Fruit fly (Drosophila melanogaster) whole organism: ENCODE data around the gene CG13377.
A peak's percentile ranks its signal among the peaks of the same experiment; 100 is the strongest.

Experiments
- CG8478 ChIP-seq: fragments of >200 bp; optimal IDR thresholded peaks from 2 replicates; lab custom pipeline; 2018; ENCODE audit warnings: inconsistent platforms
- Dll ChIP-seq: fragments of >200 bp; optimal IDR thresholded peaks from 2 replicates; lab custom pipeline; 2017
- EcR ChIP-seq, 2 experiments: fragments of >200 bp; optimal IDR thresholded peaks; 2 replicates each; lab custom pipeline; 2017; ENCODE audit warnings: missing biosample characterization in 2 of 2, missing genetic modification characterization in 2 of 2, missing genetic modification reagents in 2 of 2
- pan ChIP-seq: fragments of >200 bp; optimal IDR thresholded peaks from 2 replicates; lab custom pipeline; 2017
- psq ChIP-seq: fragments of >200 bp; optimal IDR thresholded peaks from 2 replicates; lab custom pipeline; 2017
- usp ChIP-seq: fragments of >200 bp; optimal IDR thresholded peaks from 2 replicates; lab custom pipeline; 2017; ENCODE audit warnings: missing biosample characterization, missing genetic modification characterization, mixed read lengths

Gene CG13377

DNA sequence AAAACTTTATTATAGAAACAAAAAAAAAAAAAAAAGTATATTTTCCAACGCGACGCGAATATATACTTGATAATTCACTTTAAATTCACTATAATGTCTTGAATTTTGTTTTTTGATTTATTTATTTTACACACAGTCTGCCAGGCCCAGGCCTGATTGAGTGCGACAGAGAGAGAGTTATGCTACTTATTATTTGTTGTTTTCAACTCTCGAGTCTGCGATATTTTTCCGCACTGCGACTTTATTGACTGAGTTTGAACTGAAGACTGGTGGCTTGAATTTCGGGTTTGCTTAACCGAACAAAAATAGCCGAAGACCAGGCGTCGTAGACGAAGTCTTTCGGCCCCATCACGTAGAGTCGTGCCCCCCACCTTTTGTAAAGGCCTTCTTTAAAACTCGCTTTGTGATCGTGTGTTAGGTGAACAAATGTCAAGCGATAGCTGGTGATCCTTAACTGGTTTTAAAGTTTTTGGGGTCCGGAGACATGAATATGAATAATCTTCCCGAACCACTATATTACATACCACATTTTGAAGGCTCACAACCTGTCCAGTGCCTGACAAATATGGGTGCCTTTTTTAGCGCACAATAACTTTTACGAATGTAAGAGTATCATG, at the start of gene CG13377:
CG13377 (minus strand) TSS at position 272 of the 617 bp plus-strand sequence.
- TF ChIP-seq EcR (GFP tag; optimal IDR thresholded peaks at IDR 0.05; lab: Kevin White, UChicago) (no peak), CG8478 (lab: Kevin White, UChicago) (no peak), pan (lab: Kevin White, UChicago) (no peak), Dll (lab: Kevin White, UChicago) (no peak), psq (lab: Kevin White, UChicago) (no peak), usp (GFP tag; lab: Kevin White, UChicago) (no peak)

- no peak for TF ChIP-seq CG8478 (lab: Kevin White, UChicago)
- TF ChIP-seq EcR (GFP tag; optimal IDR thresholded peaks at IDR 0.05; lab: Kevin White, UChicago), result no peak
- no peak for TF ChIP-seq pan (lab: Kevin White, UChicago)
- no peak for TF ChIP-seq Dll (lab: Kevin White, UChicago)
- no peak for TF ChIP-seq usp (GFP tag; lab: Kevin White, UChicago)
- no peak for TF ChIP-seq psq (lab: Kevin White, UChicago)
Measured at dm6 chrX:311328-311727, 47.5 kb upstream of the CG13377 start.

dm6 chrX:307384-307783, 43.6 kb upstream of the CG13377 start, which contains the start of gene CG12470:
CG12470 (plus strand) TSS chrX:307684.
- TF ChIP-seq EcR (GFP tag; optimal IDR thresholded peaks at IDR 0.05; lab: Kevin White, UChicago), result no peak
- no peak for TF ChIP-seq usp (GFP tag; lab: Kevin White, UChicago)
- no peak for TF ChIP-seq CG8478 (lab: Kevin White, UChicago)
- no peak for TF ChIP-seq Dll (lab: Kevin White, UChicago)
- no peak for TF ChIP-seq pan (lab: Kevin White, UChicago)
- TF ChIP-seq psq (lab: Kevin White, UChicago), result no peak

DNA sequence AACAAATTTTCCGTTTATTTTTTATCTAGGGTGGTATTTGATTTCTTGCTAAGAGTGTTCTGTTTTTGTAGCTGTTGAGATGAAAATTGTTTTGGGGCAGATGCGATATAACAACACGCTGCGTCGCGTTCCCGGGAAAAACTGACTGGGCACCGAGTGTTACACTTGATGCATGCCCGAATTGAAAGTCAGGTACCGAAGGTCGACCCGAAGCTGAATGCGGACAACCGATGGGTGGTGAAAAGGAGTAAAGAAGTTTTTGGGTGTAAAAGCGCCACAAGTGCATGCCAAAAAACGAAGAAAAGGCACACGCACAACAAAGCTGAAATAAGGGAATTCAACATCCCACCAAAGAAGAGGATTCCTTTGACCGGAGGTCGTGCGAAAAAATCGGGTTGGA, 31.0 kb upstream of the CG13377 start, which contains the start of gene CG13375:
CG13375 (minus strand) TSS at position 124 of the 400 bp plus-strand sequence.
- TF ChIP-seq Dll (lab: Kevin White, UChicago), result no peak
- TF ChIP-seq EcR (GFP tag; optimal IDR thresholded peaks at IDR 0.05; lab: Kevin White, UChicago), result no peak
- TF ChIP-seq pan (lab: Kevin White, UChicago), result no peak
- TF ChIP-seq CG8478 (lab: Kevin White, UChicago), result no peak
- TF ChIP-seq psq (lab: Kevin White, UChicago), result no peak
- no peak for TF ChIP-seq usp (GFP tag; lab: Kevin White, UChicago)

- TF ChIP-seq pan (lab: Kevin White, UChicago) (no peak), psq (lab: Kevin White, UChicago) (no peak), CG8478 (lab: Kevin White, UChicago) (no peak), EcR (GFP tag; optimal IDR thresholded peaks at IDR 0.05; lab: Kevin White, UChicago) (no peak)
Measured at dm6 chrX:293254-293653, 29.5 kb upstream of the CG13377 start.

DNA sequence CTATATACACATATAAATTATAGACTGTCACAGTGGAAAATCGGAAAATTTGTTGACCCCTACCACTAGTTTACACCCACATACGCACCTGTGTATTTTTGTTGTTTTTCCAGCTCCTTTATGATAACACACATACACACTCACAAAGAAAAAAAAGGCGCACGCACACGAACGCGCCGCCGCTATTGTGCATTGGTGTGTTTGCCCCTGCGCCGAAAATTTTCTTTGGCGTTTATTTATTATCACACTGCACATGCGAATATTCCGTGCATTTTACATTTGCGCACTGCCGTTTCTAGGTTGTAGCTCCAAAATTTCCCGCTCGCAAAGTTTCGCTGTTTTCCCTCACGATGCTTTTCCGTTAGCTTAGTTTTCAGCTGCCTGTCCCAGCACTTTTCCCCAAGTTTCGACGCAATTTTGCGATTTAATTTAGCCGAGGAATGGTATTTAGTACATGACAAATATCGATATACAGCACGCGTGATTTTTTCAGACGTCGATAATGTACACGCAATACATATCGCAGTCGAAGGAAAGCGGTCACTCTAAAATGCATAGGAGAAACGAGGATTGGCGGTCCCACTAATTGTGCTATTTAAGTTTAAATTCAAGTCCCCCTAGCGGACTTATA, 15.4 kb upstream of the CG13377 start, which contains the start of the genes CG3777 and ewg:
CG3777 (plus strand) TSS at position 607 of the 631 bp plus-strand sequence.
ewg (minus strand) TSS at position 622 of the 631 bp plus-strand sequence.
- TF ChIP-seq psq (lab: Kevin White, UChicago) (no peak), usp (GFP tag; lab: Kevin White, UChicago) (no peak), EcR (GFP tag; optimal IDR thresholded peaks at IDR 0.05; lab: Kevin White, UChicago) (no peak)

- TF ChIP-seq pan (lab: Kevin White, UChicago) (no peak), EcR (GFP tag; optimal IDR thresholded peaks at IDR 0.05; lab: Kevin White, UChicago) (no peak), CG8478 (lab: Kevin White, UChicago) (no peak), usp (GFP tag; lab: Kevin White, UChicago) (no peak), psq (lab: Kevin White, UChicago) (no peak), Dll (lab: Kevin White, UChicago) (no peak)
Measured at dm6 chrX:278370-279096, 14.7 kb upstream of the CG13377 start.

DNA sequence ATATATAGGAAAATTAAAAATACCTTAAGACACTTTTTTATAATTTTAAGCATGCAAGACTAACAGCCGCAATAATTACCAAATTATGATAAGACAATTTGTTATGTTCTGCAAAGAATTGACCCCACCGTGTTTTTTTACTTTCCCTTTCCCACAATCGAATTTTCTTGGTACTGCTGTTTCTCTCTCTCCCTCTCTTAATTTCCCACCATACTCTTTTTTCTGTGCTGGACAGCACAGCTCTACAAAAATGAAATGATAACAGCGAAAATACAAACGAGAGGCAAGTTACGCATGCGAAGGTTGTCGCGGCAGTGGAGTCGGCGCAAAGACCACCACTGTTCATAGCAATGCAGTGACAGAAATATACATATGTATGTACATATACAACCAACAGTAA, 14.1 kb upstream of the CG13377 start:
- TF ChIP-seq usp (GFP tag; lab: Kevin White, UChicago) (no peak), EcR (GFP tag; optimal IDR thresholded peaks at IDR 0.05; lab: Kevin White, UChicago) (no peak), Dll (lab: Kevin White, UChicago) (no peak), pan (lab: Kevin White, UChicago) (no peak), psq (lab: Kevin White, UChicago) (no peak), CG8478 (lab: Kevin White, UChicago) (no peak)

- no peak for TF ChIP-seq psq (lab: Kevin White, UChicago)
- no peak for TF ChIP-seq Dll (lab: Kevin White, UChicago)
- TF ChIP-seq pan (lab: Kevin White, UChicago), result no peak
- no peak for TF ChIP-seq CG8478 (lab: Kevin White, UChicago)
- no peak for TF ChIP-seq EcR (GFP tag; optimal IDR thresholded peaks at IDR 0.05; lab: Kevin White, UChicago)
- TF ChIP-seq usp (GFP tag; lab: Kevin White, UChicago), result no peak
Measured at dm6 chrX:276569-276968, 12.8 kb upstream of the CG13377 start.

- no peak for TF ChIP-seq pan (lab: Kevin White, UChicago)
- no peak for TF ChIP-seq usp (GFP tag; lab: Kevin White, UChicago)
- no peak for TF ChIP-seq CG8478 (lab: Kevin White, UChicago)
- TF ChIP-seq psq (lab: Kevin White, UChicago), result no peak
- TF ChIP-seq Dll (lab: Kevin White, UChicago), result no peak
Measured at dm6 chrX:276065-276464, 12.3 kb upstream of the CG13377 start.

dm6 chrX:267979-268378, 4.2 kb upstream of the CG13377 start:
- TF ChIP-seq EcR (GFP tag; optimal IDR thresholded peaks at IDR 0.05; lab: Kevin White, UChicago), result peak in 1 of 2 experiments; percentile 36
- no peak for TF ChIP-seq usp (GFP tag; lab: Kevin White, UChicago)
